Worm (Caenorhabditis elegans) whole organism, young adult: ENCODE data around the gene slc-30A9.

Source experiments
- B0035.1 ChIP-seq: sonication (generic microtip); optimal IDR thresholded peaks from 2 replicates; lab custom pipeline; 2016; ENCODE audit warnings: missing genetic modification characterization, mild to moderate bottlenecking, missing compliant biosample characterization, missing genotype, missing genetic modification reagents
- D2030.7 ChIP-seq: fragments of 200-800 bp; sonication (Bioruptor generic); IDR thresholded peaks from 2 replicates; pipeline ENCODE4 v1.3.6; 2022; ENCODE audit warnings: missing genetic modification reagents, missing genetic modification characterization, missing compliant biosample characterization
- K11D2.4 ChIP-seq: fragments of 200-800 bp; sonication (Bioruptor generic); IDR thresholded peaks from 2 replicates; pipeline ENCODE4 v1.3.6; 2022; ENCODE audit warnings: missing genetic modification reagents, missing genetic modification characterization, missing compliant biosample characterization
- ama-1 ChIP-seq, 3 experiments: fragments of 150-350 bp in 1 of 3; sonication (generic microtip) in 2 of 3; optimal IDR thresholded peaks; 2 replicates each; lab custom pipeline; 2014 to 2018; ENCODE audit warnings: missing biosample characterization in 2 of 3, missing genetic modification characterization in 2 of 3, missing genetic modification reagents in 2 of 3
- dpff-1 ChIP-seq: sonication (generic microtip); optimal IDR thresholded peaks from 2 replicates; lab custom pipeline; 2017; ENCODE audit warnings: mild to moderate bottlenecking, missing genetic modification characterization, missing compliant biosample characterization
- him-1 ChIP-seq: sonication (generic microtip); optimal IDR thresholded peaks from 2 replicates; lab custom pipeline; 2016; ENCODE audit warnings: missing genotype, missing genetic modification reagents, missing genetic modification characterization, missing compliant biosample characterization
- lin-35 ChIP-seq, 3 experiments: fragments of 150-350 bp in 2 of 3; sonication (generic microtip) in 1 of 3; optimal IDR thresholded peaks; 2 replicates each; lab custom pipeline; 2014 to 2018; ENCODE audit warnings: missing biosample characterization in 3 of 3, missing genetic modification characterization in 3 of 3, missing genetic modification reagents in 3 of 3
- mes-4 ChIP-seq: sonication (generic microtip); optimal IDR thresholded peaks from 2 replicates; lab custom pipeline; 2016; ENCODE audit warnings: missing genotype, missing genetic modification characterization, missing compliant biosample characterization
- mxl-1 ChIP-seq: sonication (generic microtip); optimal IDR thresholded peaks from 2 replicates; lab custom pipeline; 2016; ENCODE audit warnings: missing genetic modification characterization, missing compliant biosample characterization
- nfya-2 ChIP-seq: fragments of 200-800 bp; sonication (Bioruptor generic); IDR thresholded peaks from 2 replicates; pipeline ENCODE4 v1.3.6; 2022; ENCODE audit warnings: missing genetic modification reagents, missing genetic modification characterization, missing compliant biosample characterization
- snpc-1.1 ChIP-seq: sonication (generic microtip); optimal IDR thresholded peaks from 2 replicates; lab custom pipeline; 2017; ENCODE audit warnings: missing genetic modification characterization, mild to moderate bottlenecking, missing compliant biosample characterization, antibody characterized with exemption, moderate library complexity, missing genotype, missing genetic modification reagents; ENCODE audit not compliant: insufficient read depth
- tbx-9 ChIP-seq: sonication (generic microtip); optimal IDR thresholded peaks from 2 replicates; lab custom pipeline; 2016; ENCODE audit warnings: borderline replicate concordance, missing genetic modification characterization, inconsistent platforms, missing compliant biosample characterization
- unc-130 ChIP-seq: sonication (generic microtip); optimal IDR thresholded peaks from 2 replicates; lab custom pipeline; 2016; ENCODE audit warnings: missing genetic modification reagents, missing genetic modification characterization, missing compliant biosample characterization

DNA sequence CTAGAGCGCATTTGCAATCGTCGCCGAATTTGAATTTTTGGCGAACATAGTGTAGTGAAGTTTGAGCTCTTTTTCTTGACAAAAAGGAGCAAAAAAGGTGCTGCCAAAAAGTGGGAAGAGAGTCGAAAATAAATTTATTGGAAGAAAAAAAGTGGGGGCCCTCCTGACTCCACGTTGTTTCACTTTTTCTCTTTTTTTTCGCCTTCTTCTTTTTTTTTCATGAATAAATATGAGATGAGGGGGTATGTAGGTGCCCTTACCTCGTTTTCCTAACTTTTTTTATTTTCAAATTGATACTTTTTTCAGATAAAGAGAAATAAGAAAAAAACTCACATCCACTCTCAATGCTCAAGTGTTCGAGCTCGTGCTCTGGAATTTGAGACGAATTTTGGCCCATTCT lies 12.6 kb downstream of the slc-30A9 start, which contains the start of the genes Y71H2AL.2, Y71H2AL.4 and pbo-1:
- no peak for TF ChIP-seq mes-4 (tag; lab: Kevin White, UChicago)
- TF ChIP-seq dpff-1 (tag; lab: Kevin White, UChicago), result no peak
- TF ChIP-seq lin-35 (GFP tag; optimal IDR thresholded peaks at IDR 0.05; lab: Kevin White, UChicago), result no peak
- TF ChIP-seq D2030.7 (GFP tag; lab: Robert Waterston, UW), result no peak
- TF ChIP-seq ama-1 (optimal IDR thresholded peaks at IDR 0.05; lab: Kevin White, UChicago), result no peak
- TF ChIP-seq ama-1 (GFP tag; optimal IDR thresholded peaks at IDR 0.05; lab: Kevin White, UChicago), result no peak
- no peak for TF ChIP-seq unc-130 (GFP tag; lab: Kevin White, UChicago)
- TF ChIP-seq B0035.1 (tag; lab: Kevin White, UChicago), result no peak
- no peak for TF ChIP-seq mxl-1 (tag; lab: Kevin White, UChicago)
- no peak for TF ChIP-seq tbx-9
- TF ChIP-seq K11D2.4 (GFP tag; lab: Robert Waterston, UW), result no peak
- no peak for TF ChIP-seq nfya-2
- TF ChIP-seq him-1 (tag; lab: Kevin White, UChicago), result no peak
- TF ChIP-seq snpc-1.1 (tag; lab: Kevin White, UChicago), result no peak
